Worm (Caenorhabditis elegans) whole organism, L1 larva: ENCODE data around the gene F56C3.7.

Experiments
- C16A3.4 ChIP-seq: fragments of 150-350 bp; optimal IDR thresholded peaks from 2 replicates; lab custom pipeline; 2014; ENCODE audit warnings: missing biosample characterization, missing genetic modification characterization
- Y116A8C.19 ChIP-seq: sonication (generic microtip); optimal IDR thresholded peaks from 2 replicates; lab custom pipeline; 2016; ENCODE audit warnings: missing compliant biosample characterization, missing genetic modification characterization, borderline replicate concordance
- alr-1 ChIP-seq: fragments of 200-800 bp; sonication (Bioruptor generic); optimal IDR thresholded peaks from 2 replicates; lab custom pipeline; 2018; ENCODE audit warnings: borderline replicate concordance, mild to moderate bottlenecking, missing genetic modification characterization, missing compliant biosample characterization
- blmp-1 ChIP-seq: fragments of 150-350 bp; optimal IDR thresholded peaks from 2 replicates; lab custom pipeline; 2014; ENCODE audit warnings: missing biosample characterization, missing genetic modification characterization
- ceh-63 ChIP-seq: fragments of 200-800 bp; sonication (Bioruptor generic); optimal IDR thresholded peaks from 2 replicates; lab custom pipeline; 2018; ENCODE audit warnings: mild to moderate bottlenecking, missing genetic modification characterization, missing compliant biosample characterization
- ceh-8 ChIP-seq: fragments of 200-800 bp; sonication (Bioruptor generic); optimal IDR thresholded peaks from 2 replicates; lab custom pipeline; 2018; ENCODE audit warnings: mild to moderate bottlenecking, missing genetic modification characterization, moderate library complexity, missing compliant biosample characterization
- ceh-82 ChIP-seq, 3 experiments: fragments of 150-350 bp in 1 of 3; sonication (generic microtip) in 2 of 3; optimal IDR thresholded peaks; 2 replicates each; lab custom pipeline; 2014 to 2017; ENCODE audit warnings: missing biosample characterization in 3 of 3, missing genetic modification characterization in 3 of 3
- ceh-88 ChIP-seq: fragments of 200-800 bp; sonication (Bioruptor generic); IDR thresholded peaks from 2 replicates; pipeline ENCODE4 v1.3.6; 2022; ENCODE audit warnings: missing genetic modification characterization, missing compliant biosample characterization
- ces-1 ChIP-seq: fragments of 150-350 bp; optimal IDR thresholded peaks from 2 replicates; lab custom pipeline; 2014; ENCODE audit warnings: missing biosample characterization, missing genetic modification reagents, missing genetic modification characterization
- dpl-1 ChIP-seq, 3 experiments: fragments of 150-350 bp in 2 of 3; sonication (generic microtip) in 1 of 3; optimal IDR thresholded peaks; 2 replicates each; lab custom pipeline; 2014 to 2017; ENCODE audit warnings: missing biosample characterization in 3 of 3, missing genetic modification characterization in 3 of 3, missing genetic modification reagents in 3 of 3
- efl-3 ChIP-seq: fragments of 200-800 bp; sonication (Bioruptor generic); optimal IDR thresholded peaks from 2 replicates; lab custom pipeline; 2018; ENCODE audit warnings: mild to moderate bottlenecking, missing genetic modification characterization, missing compliant biosample characterization
- egl-13 ChIP-seq: sonication (generic microtip); optimal IDR thresholded peaks from 2 replicates; lab custom pipeline; 2016; ENCODE audit warnings: missing genotype, missing genetic modification reagents, missing genetic modification characterization, missing compliant biosample characterization
- elt-3 ChIP-seq, 6 experiments: fragments of 150-350 bp in 1 of 6; sonication (generic microtip); optimal IDR thresholded peaks; 2 replicates each; lab custom pipeline; 2017 to 2018; ENCODE audit warnings: missing biosample characterization in 6 of 6, missing genetic modification characterization in 6 of 6, inconsistent platforms in 1 of 6
- fkh-10 ChIP-seq: sonication (generic microtip); optimal IDR thresholded peaks from 2 replicates; lab custom pipeline; 2017; ENCODE audit warnings: missing biosample characterization, missing genetic modification reagents, missing genetic modification characterization
- fkh-4 ChIP-seq: sonication (generic microtip); optimal IDR thresholded peaks from 2 replicates; lab custom pipeline; 2016; ENCODE audit warnings: missing compliant biosample characterization, missing genetic modification characterization, borderline replicate concordance
- fkh-8 ChIP-seq: sonication (generic microtip); optimal IDR thresholded peaks from 2 replicates; lab custom pipeline; 2016; ENCODE audit warnings: mild to moderate bottlenecking, missing genetic modification characterization, missing compliant biosample characterization
- fos-1 ChIP-seq: fragments of 150-350 bp; optimal IDR thresholded peaks from 2 replicates; lab custom pipeline; 2014; ENCODE audit warnings: missing biosample characterization, missing genetic modification characterization
- hlh-17 ChIP-seq: fragments of 200-800 bp; sonication (Bioruptor generic); optimal IDR thresholded peaks from 2 replicates; lab custom pipeline; 2018; ENCODE audit warnings: missing genetic modification characterization, mild to moderate bottlenecking, missing compliant biosample characterization, moderate library complexity, borderline replicate concordance
- irx-1 ChIP-seq: sonication (generic microtip); optimal IDR thresholded peaks from 2 replicates; lab custom pipeline; 2016; ENCODE audit warnings: missing genetic modification characterization, missing compliant biosample characterization
- isw-1 ChIP-seq: fragments of 200-800 bp; sonication (Bioruptor generic); IDR thresholded peaks from 2 replicates; pipeline ENCODE4 v1.3.6; 2022; ENCODE audit warnings: missing genetic modification characterization, missing compliant biosample characterization
- jun-1 ChIP-seq: fragments of 150-350 bp; optimal IDR thresholded peaks from 2 replicates; lab custom pipeline; 2014; ENCODE audit warnings: missing biosample characterization, missing genetic modification reagents, missing genetic modification characterization
- lin-13 ChIP-seq: fragments of 150-350 bp; optimal IDR thresholded peaks from 2 replicates; lab custom pipeline; 2014; ENCODE audit warnings: missing biosample characterization, missing genetic modification reagents, missing genetic modification characterization
- lin-14 ChIP-seq: fragments of 200-800 bp; sonication (Bioruptor generic); optimal IDR thresholded peaks from 2 replicates; lab custom pipeline; 2018; ENCODE audit warnings: mild to moderate bottlenecking, missing genetic modification characterization, moderate library complexity, missing compliant biosample characterization
- lin-35 ChIP-seq, 2 experiments: fragments of 150-350 bp; optimal IDR thresholded peaks; 2 replicates each; lab custom pipeline; 2014; ENCODE audit warnings: missing biosample characterization in 2 of 2, missing genetic modification characterization in 2 of 2, missing genetic modification reagents in 2 of 2
- lin-39 ChIP-seq: fragments of 150-350 bp; optimal IDR thresholded peaks from 2 replicates; lab custom pipeline; 2014; ENCODE audit warnings: missing biosample characterization, missing genetic modification reagents, missing genetic modification characterization
- lir-3 ChIP-seq: sonication (generic microtip); optimal IDR thresholded peaks from 2 replicates; lab custom pipeline; 2016; ENCODE audit warnings: mild to moderate bottlenecking, missing genetic modification characterization, moderate library complexity, missing compliant biosample characterization; ENCODE audit not compliant: poor library complexity
- mab-9 ChIP-seq: fragments of 200-800 bp; sonication (Bioruptor generic); IDR thresholded peaks from 2 replicates; pipeline ENCODE4 v1.3.6; 2022; ENCODE audit warnings: missing genetic modification reagents, missing genetic modification characterization, missing compliant biosample characterization
- mdl-1 ChIP-seq, 2 experiments: fragments of 150-350 bp; optimal IDR thresholded peaks; 2 replicates each; lab custom pipeline; 2014 to 2017; ENCODE audit warnings: missing biosample characterization in 2 of 2, missing genetic modification characterization in 2 of 2, inconsistent platforms in 1 of 2
- mef-2 ChIP-seq: fragments of 150-350 bp; optimal IDR thresholded peaks from 2 replicates; lab custom pipeline; 2014; ENCODE audit warnings: missing biosample characterization, missing genetic modification characterization
- mep-1 ChIP-seq: fragments of 150-350 bp; optimal IDR thresholded peaks from 2 replicates; lab custom pipeline; 2014; ENCODE audit warnings: missing biosample characterization, missing genetic modification characterization
- nhr-11 ChIP-seq: fragments of 150-350 bp; optimal IDR thresholded peaks from 2 replicates; lab custom pipeline; 2014; ENCODE audit warnings: missing biosample characterization, missing genetic modification characterization
- nhr-237 ChIP-seq: fragments of 150-350 bp; optimal IDR thresholded peaks from 2 replicates; lab custom pipeline; 2014; ENCODE audit warnings: missing biosample characterization, missing genetic modification characterization
- nhr-28 ChIP-seq: fragments of 150-350 bp; optimal IDR thresholded peaks from 2 replicates; lab custom pipeline; 2014; ENCODE audit warnings: missing biosample characterization, missing genetic modification characterization
- nhr-47 ChIP-seq: sonication (generic microtip); optimal IDR thresholded peaks from 2 replicates; lab custom pipeline; 2016; ENCODE audit warnings: mild to moderate bottlenecking, missing genetic modification characterization, moderate library complexity, missing compliant biosample characterization
- nhr-71 ChIP-seq: sonication (generic microtip); optimal IDR thresholded peaks from 2 replicates; lab custom pipeline; 2016; ENCODE audit warnings: mild to moderate bottlenecking, missing genetic modification characterization, moderate library complexity, missing compliant biosample characterization
- nhr-77 ChIP-seq: fragments of 150-350 bp; optimal IDR thresholded peaks from 2 replicates; lab custom pipeline; 2014; ENCODE audit warnings: missing biosample characterization, missing genetic modification characterization
- pag-3 ChIP-seq: sonication (generic microtip); optimal IDR thresholded peaks from 2 replicates; lab custom pipeline; 2017; ENCODE audit warnings: missing genetic modification characterization, mild to moderate bottlenecking, missing compliant biosample characterization, antibody characterized with exemption, borderline replicate concordance; ENCODE audit not compliant: insufficient read depth
- rnt-1 ChIP-seq: sonication (generic microtip); optimal IDR thresholded peaks from 2 replicates; lab custom pipeline; 2016; ENCODE audit warnings: mild to moderate bottlenecking, missing genetic modification characterization, moderate library complexity, missing compliant biosample characterization
- skn-1 ChIP-seq: fragments of 150-350 bp; optimal IDR thresholded peaks from 2 replicates; lab custom pipeline; 2014; ENCODE audit warnings: missing biosample characterization, missing genetic modification characterization
- snpc-4 ChIP-seq: fragments of 150-350 bp; optimal IDR thresholded peaks from 2 replicates; lab custom pipeline; 2014; ENCODE audit warnings: missing biosample characterization, missing genetic modification characterization
- snu-23 ChIP-seq: sonication (generic microtip); optimal IDR thresholded peaks from 2 replicates; lab custom pipeline; 2016; ENCODE audit warnings: missing genetic modification characterization, missing compliant biosample characterization
- sptf-1 ChIP-seq: fragments of 150-350 bp; optimal IDR thresholded peaks from 2 replicates; lab custom pipeline; 2014; ENCODE audit warnings: missing biosample characterization, missing genetic modification characterization
- swsn-7 ChIP-seq: sonication (generic microtip); optimal IDR thresholded peaks from 2 replicates; lab custom pipeline; 2016; ENCODE audit warnings: missing genetic modification characterization, missing compliant biosample characterization
- tbx-2 ChIP-seq: sonication (generic microtip); optimal IDR thresholded peaks from 2 replicates; lab custom pipeline; 2016; ENCODE audit warnings: missing genetic modification characterization, missing compliant biosample characterization
- tlp-1 ChIP-seq: fragments of 150-350 bp; optimal IDR thresholded peaks from 2 replicates; lab custom pipeline; 2014; ENCODE audit warnings: missing biosample characterization, missing genetic modification characterization
- unc-130 ChIP-seq: fragments of 150-350 bp; optimal IDR thresholded peaks from 2 replicates; lab custom pipeline; 2017; ENCODE audit warnings: missing biosample characterization, missing genetic modification characterization, inconsistent platforms
- unc-62 ChIP-seq: fragments of 150-350 bp; optimal IDR thresholded peaks from 2 replicates; lab custom pipeline; 2014; ENCODE audit warnings: missing biosample characterization, missing genetic modification reagents, missing genetic modification characterization
- unc-86 ChIP-seq: sonication (generic microtip); optimal IDR thresholded peaks from 2 replicates; lab custom pipeline; 2016; ENCODE audit warnings: missing genetic modification characterization, missing compliant biosample characterization
- unc-98 ChIP-seq: fragments of 200-800 bp; sonication (Bioruptor generic); IDR thresholded peaks from 2 replicates; pipeline ENCODE4 v1.3.6; 2022; ENCODE audit warnings: missing genetic modification characterization, missing compliant biosample characterization
- xbp-1 ChIP-seq: sonication (generic microtip); optimal IDR thresholded peaks from 2 replicates; lab custom pipeline; 2016; ENCODE audit warnings: missing genetic modification characterization, missing compliant biosample characterization
- zag-1 ChIP-seq: fragments of 150-350 bp; optimal IDR thresholded peaks from 2 replicates; lab custom pipeline; 2014; ENCODE audit warnings: missing biosample characterization, missing genetic modification characterization
- zip-4 ChIP-seq: fragments of 200-800 bp; sonication (Bioruptor generic); optimal IDR thresholded peaks from 2 replicates; lab custom pipeline; 2018; ENCODE audit warnings: mild to moderate bottlenecking, missing genetic modification characterization, moderate library complexity, missing compliant biosample characterization

Gene F56C3.7

ce11 chrX:1344818-1345217, 25.8 kb downstream of the F56C3.7 start (continued):
- TF ChIP-seq unc-130 (peak; percentile 92), zip-4 (GFP tag; lab: Kevin White, UChicago) (peak; percentile 93), sptf-1 (tag; lab: Kevin White, UChicago) (no peak), snu-23 (GFP tag; lab: Kevin White, UChicago) (peak; percentile 99), nhr-237 (tag; lab: Kevin White, UChicago) (peak; percentile 95), xbp-1 (tag; lab: Kevin White, UChicago) (peak; percentile 89), ceh-63 (GFP tag; lab: Kevin White, UChicago) (peak; percentile 92), tlp-1 (tag; lab: Kevin White, UChicago) (no peak), mef-2 (tag; lab: Kevin White, UChicago) (peak; percentile 65), swsn-7 (tag; lab: Kevin White, UChicago) (peak; percentile 94), snpc-4 (peak; percentile 91), elt-3 (tag; optimal IDR thresholded peaks at IDR 0.05; lab: Kevin White, UChicago) (peak; percentile 7 to 97 (median 88)), lir-3 (tag; lab: Kevin White, UChicago) (peak; percentile 86), jun-1 (tag; lab: Kevin White, UChicago) (peak; percentile 99), lin-13 (GFP tag; lab: Kevin White, UChicago) (peak; percentile 77), tbx-2 (tag; lab: Kevin White, UChicago) (peak; percentile 97), efl-3 (GFP tag; lab: Kevin White, UChicago) (peak; percentile 82), pag-3 (tag; lab: Kevin White, UChicago) (no peak), fkh-8 (tag; lab: Kevin White, UChicago) (peak; percentile 93), lin-35 (GFP tag; optimal IDR thresholded peaks at IDR 0.05; lab: Kevin White, UChicago) (peak; percentile 64 to 91), unc-62 (peak; percentile 8), lin-14 (GFP tag; lab: Kevin White, UChicago) (peak; percentile 94), irx-1 (tag; lab: Kevin White, UChicago) (peak; percentile 94), Y116A8C.19 (tag; lab: Kevin White, UChicago) (no peak), nhr-71 (peak; percentile 94), mep-1 (peak; percentile 97), ceh-8 (GFP tag; lab: Kevin White, UChicago) (peak; percentile 97), nhr-28 (tag; lab: Kevin White, UChicago) (no peak), zag-1 (tag; lab: Kevin White, UChicago) (peak; percentile 53), nhr-77 (tag; lab: Kevin White, UChicago) (peak; percentile 97), ceh-82 (tag; optimal IDR thresholded peaks at IDR 0.05; lab: Kevin White, UChicago) (peak; percentile 99), nhr-47 (tag; lab: Kevin White, UChicago) (peak; percentile 99), alr-1 (tag; lab: Kevin White, UChicago) (no peak), C16A3.4 (tag; lab: Kevin White, UChicago) (peak; percentile 98), dpl-1 (GFP tag; optimal IDR thresholded peaks at IDR 0.05; lab: Kevin White, UChicago) (peak; percentile 51 to 59 (median 51)), unc-98 (GFP tag; lab: Robert Waterston, UW) (peak; percentile 71), skn-1 (tag; lab: Kevin White, UChicago) (peak; percentile 100), fkh-10 (GFP tag; lab: Kevin White, UChicago) (peak; percentile 99), rnt-1 (tag; lab: Kevin White, UChicago) (peak; percentile 97), nhr-11 (tag; lab: Kevin White, UChicago) (peak; percentile 94), mdl-1 (tag; optimal IDR thresholded peaks at IDR 0.05; lab: Kevin White, UChicago) (peak in 1 of 2 experiments; percentile 90), hlh-17 (no peak), blmp-1 (peak; percentile 46), isw-1 (GFP tag; lab: Robert Waterston, UW) (peak; percentile 76), ceh-88 (GFP tag; lab: Robert Waterston, UW) (peak; percentile 93), lin-39 (tag; lab: Kevin White, UChicago) (peak; percentile 93), egl-13 (tag; lab: Kevin White, UChicago) (peak; percentile 94), mab-9 (GFP tag; lab: Robert Waterston, UW) (peak; percentile 90), fkh-4 (tag; lab: Kevin White, UChicago) (peak; percentile 72), ces-1 (GFP tag; lab: Kevin White, UChicago) (peak; percentile 86), unc-86 (tag; lab: Kevin White, UChicago) (peak; percentile 89), fos-1 (tag; lab: Kevin White, UChicago) (peak; percentile 95)
